Worm (Caenorhabditis elegans) whole organism, L1 larva: ENCODE results near the gene F13E9.11.

Experiments
- C16A3.4 ChIP-seq: fragments of 150-350 bp; optimal IDR thresholded peaks from 2 replicates; lab custom pipeline; 2014; ENCODE audit warnings: missing biosample characterization, missing genetic modification characterization
- C34B4.2 ChIP-seq: sonication (generic microtip); optimal IDR thresholded peaks from 2 replicates; lab custom pipeline; 2017; ENCODE audit warnings: mild to moderate bottlenecking, missing genetic modification characterization, missing compliant biosample characterization
- Y116A8C.19 ChIP-seq: sonication (generic microtip); optimal IDR thresholded peaks from 2 replicates; lab custom pipeline; 2016; ENCODE audit warnings: missing compliant biosample characterization, missing genetic modification characterization, borderline replicate concordance
- aha-1 ChIP-seq: fragments of 150-350 bp; optimal IDR thresholded peaks from 2 replicates; lab custom pipeline; 2014; ENCODE audit warnings: missing biosample characterization, missing genetic modification characterization
- alr-1 ChIP-seq: fragments of 200-800 bp; sonication (Bioruptor generic); optimal IDR thresholded peaks from 2 replicates; lab custom pipeline; 2018; ENCODE audit warnings: borderline replicate concordance, mild to moderate bottlenecking, missing genetic modification characterization, missing compliant biosample characterization
- aly-2 ChIP-seq: fragments of 150-350 bp; optimal IDR thresholded peaks from 2 replicates; lab custom pipeline; 2014; ENCODE audit warnings: missing biosample characterization, missing genetic modification characterization
- blmp-1 ChIP-seq: fragments of 150-350 bp; optimal IDR thresholded peaks from 2 replicates; lab custom pipeline; 2014; ENCODE audit warnings: missing biosample characterization, missing genetic modification characterization
- ceh-8 ChIP-seq: fragments of 200-800 bp; sonication (Bioruptor generic); optimal IDR thresholded peaks from 2 replicates; lab custom pipeline; 2018; ENCODE audit warnings: mild to moderate bottlenecking, missing genetic modification characterization, moderate library complexity, missing compliant biosample characterization
- ceh-82 ChIP-seq, 3 experiments: fragments of 150-350 bp in 1 of 3; sonication (generic microtip) in 2 of 3; optimal IDR thresholded peaks; 2 replicates each; lab custom pipeline; 2014 to 2017; ENCODE audit warnings: missing biosample characterization in 3 of 3, missing genetic modification characterization in 3 of 3
- ceh-90 ChIP-seq: sonication (generic microtip); optimal IDR thresholded peaks from 2 replicates; lab custom pipeline; 2016; ENCODE audit warnings: missing genetic modification characterization, missing compliant biosample characterization
- dpl-1 ChIP-seq, 3 experiments: fragments of 150-350 bp in 2 of 3; sonication (generic microtip) in 1 of 3; optimal IDR thresholded peaks; 2 replicates each; lab custom pipeline; 2014 to 2017; ENCODE audit warnings: missing biosample characterization in 3 of 3, missing genetic modification characterization in 3 of 3, missing genetic modification reagents in 3 of 3
- dsc-1 ChIP-seq: sonication (generic microtip); optimal IDR thresholded peaks from 2 replicates; lab custom pipeline; 2016; ENCODE audit warnings: mild to moderate bottlenecking, missing genetic modification characterization, missing compliant biosample characterization
- egl-27 ChIP-seq, 2 experiments: fragments of 150-350 bp in 1 of 2; sonication (generic microtip); optimal IDR thresholded peaks; 3 replicates each; lab custom pipeline; 2017 to 2018; ENCODE audit warnings: missing biosample characterization in 2 of 2, missing genetic modification characterization in 2 of 2, missing genetic modification reagents in 2 of 2
- elt-2 ChIP-seq: sonication (generic microtip); optimal IDR thresholded peaks from 2 replicates; lab custom pipeline; 2016; ENCODE audit warnings: missing genetic modification characterization, mild to moderate bottlenecking, inconsistent platforms, missing compliant biosample characterization, missing genetic modification reagents
- ets-5 ChIP-seq: fragments of 200-800 bp; sonication (Bioruptor generic); IDR thresholded peaks from 2 replicates; pipeline ENCODE4 v1.3.6; 2022; ENCODE audit warnings: missing genetic modification characterization, missing compliant biosample characterization
- fkh-8 ChIP-seq: sonication (generic microtip); optimal IDR thresholded peaks from 2 replicates; lab custom pipeline; 2016; ENCODE audit warnings: mild to moderate bottlenecking, missing genetic modification characterization, missing compliant biosample characterization
- hlh-17 ChIP-seq: fragments of 200-800 bp; sonication (Bioruptor generic); optimal IDR thresholded peaks from 2 replicates; lab custom pipeline; 2018; ENCODE audit warnings: missing genetic modification characterization, mild to moderate bottlenecking, missing compliant biosample characterization, moderate library complexity, borderline replicate concordance
- hlh-4 ChIP-seq: sonication (generic microtip); optimal IDR thresholded peaks from 2 replicates; lab custom pipeline; 2016; ENCODE audit warnings: mild to moderate bottlenecking, missing genetic modification characterization, missing compliant biosample characterization
- isw-1 ChIP-seq: fragments of 200-800 bp; sonication (Bioruptor generic); IDR thresholded peaks from 2 replicates; pipeline ENCODE4 v1.3.6; 2022; ENCODE audit warnings: missing genetic modification characterization, missing compliant biosample characterization
- lin-13 ChIP-seq: fragments of 150-350 bp; optimal IDR thresholded peaks from 2 replicates; lab custom pipeline; 2014; ENCODE audit warnings: missing biosample characterization, missing genetic modification reagents, missing genetic modification characterization
- lin-15B ChIP-seq: fragments of 150-350 bp; sonication (generic microtip); optimal IDR thresholded peaks from 3 replicates; lab custom pipeline; 2014; ENCODE audit warnings: missing biosample characterization, missing genetic modification characterization
- lin-35 ChIP-seq, 2 experiments: fragments of 150-350 bp; optimal IDR thresholded peaks; 2 replicates each; lab custom pipeline; 2014; ENCODE audit warnings: missing biosample characterization in 2 of 2, missing genetic modification characterization in 2 of 2, missing genetic modification reagents in 2 of 2
- lsy-2 ChIP-seq, 2 experiments: fragments of 150-350 bp; optimal IDR thresholded peaks; 2 replicates each; lab custom pipeline; 2014; ENCODE audit warnings: missing biosample characterization in 2 of 2, missing genetic modification characterization in 2 of 2
- mdl-1 ChIP-seq, 2 experiments: fragments of 150-350 bp; optimal IDR thresholded peaks; 2 replicates each; lab custom pipeline; 2014 to 2017; ENCODE audit warnings: missing biosample characterization in 2 of 2, missing genetic modification characterization in 2 of 2, inconsistent platforms in 1 of 2
- mef-2 ChIP-seq: fragments of 150-350 bp; optimal IDR thresholded peaks from 2 replicates; lab custom pipeline; 2014; ENCODE audit warnings: missing biosample characterization, missing genetic modification characterization
- mep-1 ChIP-seq: fragments of 150-350 bp; optimal IDR thresholded peaks from 2 replicates; lab custom pipeline; 2014; ENCODE audit warnings: missing biosample characterization, missing genetic modification characterization
- nhr-19 ChIP-seq: fragments of 200-800 bp; sonication (Bioruptor generic); conservative IDR thresholded peaks from 2 replicates; pipeline ENCODE4 v1.3.6; 2022; ENCODE audit warnings: missing genetic modification characterization, missing compliant biosample characterization
- nhr-237 ChIP-seq: fragments of 150-350 bp; optimal IDR thresholded peaks from 2 replicates; lab custom pipeline; 2014; ENCODE audit warnings: missing biosample characterization, missing genetic modification characterization
- nhr-47 ChIP-seq: sonication (generic microtip); optimal IDR thresholded peaks from 2 replicates; lab custom pipeline; 2016; ENCODE audit warnings: mild to moderate bottlenecking, missing genetic modification characterization, moderate library complexity, missing compliant biosample characterization
- nhr-71 ChIP-seq: sonication (generic microtip); optimal IDR thresholded peaks from 2 replicates; lab custom pipeline; 2016; ENCODE audit warnings: mild to moderate bottlenecking, missing genetic modification characterization, moderate library complexity, missing compliant biosample characterization
- nhr-84 ChIP-seq: sonication (generic microtip); optimal IDR thresholded peaks from 2 replicates; lab custom pipeline; 2017; ENCODE audit warnings: missing biosample characterization, missing genetic modification characterization
- sptf-1 ChIP-seq: fragments of 150-350 bp; optimal IDR thresholded peaks from 2 replicates; lab custom pipeline; 2014; ENCODE audit warnings: missing biosample characterization, missing genetic modification characterization
- sup-37 ChIP-seq: fragments of 200-800 bp; sonication (Bioruptor generic); optimal IDR thresholded peaks from 2 replicates; lab custom pipeline; 2018; ENCODE audit warnings: mild to moderate bottlenecking, missing genetic modification characterization, missing compliant biosample characterization
- tlp-1 ChIP-seq: fragments of 150-350 bp; optimal IDR thresholded peaks from 2 replicates; lab custom pipeline; 2014; ENCODE audit warnings: missing biosample characterization, missing genetic modification characterization
- unc-130 ChIP-seq: fragments of 150-350 bp; optimal IDR thresholded peaks from 2 replicates; lab custom pipeline; 2017; ENCODE audit warnings: missing biosample characterization, missing genetic modification characterization, inconsistent platforms
- unc-30 ChIP-seq: sonication (generic microtip); optimal IDR thresholded peaks from 2 replicates; lab custom pipeline; 2017; ENCODE audit warnings: missing biosample characterization, missing genetic modification characterization
- vab-15 ChIP-seq: sonication (generic microtip); optimal IDR thresholded peaks from 2 replicates; lab custom pipeline; 2017; ENCODE audit warnings: missing genotype, mild to moderate bottlenecking, missing genetic modification characterization, missing compliant biosample characterization

F13E9.11 gene

ce11 chrIV:10909708-10910107 lies 40.8 kb upstream of the F13E9.11 start, which contains the start of gene pyk-2 (continued):
- TF ChIP-seq dpl-1 (GFP tag; optimal IDR thresholded peaks at IDR 0.05; lab: Kevin White, UChicago) (no peak), hlh-4 (tag; lab: Kevin White, UChicago) (no peak), lin-15B (tag; lab: Kevin White, UChicago) (no peak), sup-37 (GFP tag; lab: Kevin White, UChicago) (no peak)

- TF ChIP-seq nhr-71 (tag; lab: Kevin White, UChicago) (no peak), sptf-1 (tag; lab: Kevin White, UChicago) (no peak), aly-2 (no peak), C34B4.2 (tag; lab: Kevin White, UChicago) (no peak), dsc-1 (no peak), blmp-1 (tag; lab: Kevin White, UChicago) (no peak), nhr-237 (tag; lab: Kevin White, UChicago) (no peak), lin-13 (GFP tag; lab: Kevin White, UChicago) (no peak), unc-30 (tag; lab: Kevin White, UChicago) (no peak), hlh-17 (GFP tag; lab: Kevin White, UChicago) (no peak), ets-5 (GFP tag; lab: Robert Waterston, UW) (no peak), mep-1 (tag; lab: Kevin White, UChicago) (no peak), lin-15B (tag; lab: Kevin White, UChicago) (no peak), aha-1 (tag; lab: Kevin White, UChicago) (no peak), nhr-47 (no peak), ceh-8 (GFP tag; lab: Kevin White, UChicago) (no peak)
These were observed 40.3 kb upstream of the F13E9.11 start, which contains the start of gene ZK596.2 for ce11 chrIV:10909206-10909605. Gene ZK596.2, minus strand, starts transcription at chrIV:10909306.

- TF ChIP-seq ceh-90 (no peak), lsy-2 (tag; optimal IDR thresholded peaks at IDR 0.05; lab: Kevin White, UChicago) (no peak), fkh-8 (tag; lab: Kevin White, UChicago) (no peak), C16A3.4 (tag; lab: Kevin White, UChicago) (no peak), egl-27 (tag; optimal IDR thresholded peaks at IDR 0.05; lab: Kevin White, UChicago) (no peak)
These were observed 35.3 kb upstream of the F13E9.11 start, which contains the start of gene ZK596.3 for ce11 chrIV:10904282-10904681. Gene ZK596.3, minus strand, starts transcription at chrIV:10904382.

- no peak for TF ChIP-seq vab-15 (tag; lab: Kevin White, UChicago)
- TF ChIP-seq nhr-19, result no peak
- no peak for TF ChIP-seq tlp-1 (tag; lab: Kevin White, UChicago)
- no peak for TF ChIP-seq nhr-71 (tag; lab: Kevin White, UChicago)
- TF ChIP-seq mef-2 (tag; lab: Kevin White, UChicago), result no peak
These were observed 33.5 kb upstream of the F13E9.11 start for ce11 chrIV:10902476-10902875.

- TF ChIP-seq alr-1 (tag; lab: Kevin White, UChicago) (no peak), elt-2 (tag; lab: Kevin White, UChicago) (no peak), lin-35 (GFP tag; optimal IDR thresholded peaks at IDR 0.05; lab: Kevin White, UChicago) (no peak), unc-130 (tag; lab: Kevin White, UChicago) (no peak), nhr-84 (tag; lab: Kevin White, UChicago) (no peak), hlh-4 (tag; lab: Kevin White, UChicago) (no peak), ceh-82 (tag; optimal IDR thresholded peaks at IDR 0.05; lab: Kevin White, UChicago) (no peak), lsy-2 (tag; optimal IDR thresholded peaks at IDR 0.05; lab: Kevin White, UChicago) (no peak), sup-37 (GFP tag; lab: Kevin White, UChicago) (no peak), isw-1 (GFP tag; lab: Robert Waterston, UW) (no peak), ceh-8 (GFP tag; lab: Kevin White, UChicago) (no peak), mdl-1 (tag; optimal IDR thresholded peaks at IDR 0.05; lab: Kevin White, UChicago) (no peak), egl-27 (tag; optimal IDR thresholded peaks at IDR 0.05; lab: Kevin White, UChicago) (no peak), ceh-90 (no peak), aly-2 (no peak), sptf-1 (tag; lab: Kevin White, UChicago) (no peak), hlh-17 (GFP tag; lab: Kevin White, UChicago) (no peak), Y116A8C.19 (tag; lab: Kevin White, UChicago) (no peak), nhr-237 (tag; lab: Kevin White, UChicago) (no peak)
These were observed 31.1 kb upstream of the F13E9.11 start, which contains the start of gene srlf-30 for ce11 chrIV:10900083-10900482. Gene srlf-30, plus strand, starts transcription at chrIV:10900383.
